Fruit fly (Drosophila melanogaster) whole organism, prepupa: ENCODE results near the gene Thor.

Experiments
- CG10631 ChIP-seq: fragments of 200-800 bp; sonication (Bioruptor generic); optimal IDR thresholded peaks from 2 replicates; lab custom pipeline; 2016; ENCODE audit warnings: missing biosample characterization, missing genetic modification characterization
- CG10669 ChIP-seq: fragments of 200-800 bp; sonication (Bioruptor generic); optimal IDR thresholded peaks from 3 replicates; lab custom pipeline; 2018; ENCODE audit warnings: missing biosample characterization, mild to moderate bottlenecking, missing genetic modification characterization, moderate library complexity
- CG11294 ChIP-seq: fragments of 200-800 bp; sonication (Bioruptor generic); IDR thresholded peaks from 2 replicates; pipeline ENCODE4 v1.3.6; 2022; ENCODE audit warnings: missing biosample characterization, missing genetic modification characterization
- CG11762 ChIP-seq: fragments of 200-800 bp; sonication (Bioruptor generic); optimal IDR thresholded peaks from 3 replicates; lab custom pipeline; 2016; ENCODE audit warnings: missing biosample characterization, missing genetic modification characterization; ENCODE audit not compliant: insufficient read depth
- CG11902 ChIP-seq: fragments of 200-800 bp; sonication (Bioruptor generic); optimal IDR thresholded peaks from 3 replicates; lab custom pipeline; 2016; ENCODE audit warnings: missing biosample characterization, missing genetic modification characterization
- CG15336 ChIP-seq: fragments of 200-800 bp; sonication (Bioruptor generic); IDR thresholded peaks from 2 replicates; pipeline ENCODE4 v1.3.6; 2022; ENCODE audit warnings: missing biosample characterization, missing genetic modification characterization
- CG1621 ChIP-seq: fragments of 200-800 bp; sonication (Bioruptor generic); optimal IDR thresholded peaks from 3 replicates; lab custom pipeline; 2018; ENCODE audit warnings: missing biosample characterization, mild to moderate bottlenecking, missing genetic modification characterization
- CG3032 ChIP-seq: fragments of 200-800 bp; optimal IDR thresholded peaks from 2 replicates; lab custom pipeline; 2019; ENCODE audit warnings: missing biosample characterization, mild to moderate bottlenecking, missing genetic modification characterization, moderate library complexity
- CG34406 ChIP-seq: fragments of 200-800 bp; sonication (Bioruptor generic); optimal IDR thresholded peaks from 3 replicates; lab custom pipeline; 2016; ENCODE audit warnings: missing biosample characterization, missing genetic modification characterization
- CG3919 ChIP-seq: fragments of 200-800 bp; sonication (Bioruptor generic); optimal IDR thresholded peaks from 3 replicates; lab custom pipeline; 2016; ENCODE audit warnings: missing biosample characterization, missing genetic modification characterization
- CG6163 ChIP-seq: fragments of 200-800 bp; sonication (Bioruptor generic); IDR thresholded peaks from 3 replicates; pipeline ENCODE4 v1.3.6; 2022; ENCODE audit warnings: missing biosample characterization, missing genetic modification characterization
- CG6792 ChIP-seq: fragments of 200-800 bp; sonication (Bioruptor generic); optimal IDR thresholded peaks from 3 replicates; lab custom pipeline; 2016; ENCODE audit warnings: missing biosample characterization, missing genetic modification characterization
- CG6854 ChIP-seq: fragments of 200-800 bp; sonication (Bioruptor generic); optimal IDR thresholded peaks from 2 replicates; lab custom pipeline; 2017; ENCODE audit warnings: missing biosample characterization, mild to moderate bottlenecking, missing genetic modification characterization
- CG8119 ChIP-seq: fragments of 200-800 bp; sonication (Bioruptor generic); IDR thresholded peaks from 3 replicates; pipeline ENCODE4 v1.3.6; 2022; ENCODE audit warnings: missing biosample characterization, missing genetic modification characterization
- CG8319 ChIP-seq: fragments of 200-800 bp; sonication (Bioruptor generic); optimal IDR thresholded peaks from 3 replicates; lab custom pipeline; 2016; ENCODE audit warnings: missing biosample characterization, missing genetic modification characterization
- CG8632 ChIP-seq: fragments of 200-800 bp; sonication (Bioruptor generic); optimal IDR thresholded peaks from 3 replicates; lab custom pipeline; 2016; ENCODE audit warnings: missing biosample characterization, missing genetic modification characterization
- Eip78C ChIP-seq: fragments of 200-800 bp; sonication (Bioruptor generic); peaks from one replicate; lab custom pipeline; 2016; ENCODE audit warnings: missing biosample characterization, missing genetic modification characterization
- Eip93F ChIP-seq: fragments of 200-800 bp; sonication (Bioruptor generic); optimal IDR thresholded peaks from 2 replicates; lab custom pipeline; 2016; ENCODE audit warnings: missing biosample characterization, mild to moderate bottlenecking, missing genetic modification characterization
- Ets21C ChIP-seq: fragments of 200-800 bp; sonication (Bioruptor generic); optimal IDR thresholded peaks from 3 replicates; lab custom pipeline; 2016; ENCODE audit warnings: missing biosample characterization, missing genetic modification characterization
- Ets96B ChIP-seq: fragments of 200-800 bp; optimal IDR thresholded peaks from 2 replicates; lab custom pipeline; 2019; ENCODE audit warnings: missing biosample characterization, mild to moderate bottlenecking, missing genetic modification characterization, moderate library complexity
- Gug ChIP-seq: fragments of 200-800 bp; sonication (Bioruptor generic); IDR thresholded peaks from 2 replicates; pipeline ENCODE4 v1.3.6; 2022; ENCODE audit warnings: missing biosample characterization, missing genetic modification characterization
- Hr39 ChIP-seq: fragments of 200-800 bp; sonication (Bioruptor generic); optimal IDR thresholded peaks from 2 replicates; lab custom pipeline; 2016; ENCODE audit warnings: missing biosample characterization, missing genetic modification characterization
- Lpt ChIP-seq: fragments of 200-800 bp; sonication (Bioruptor generic); optimal IDR thresholded peaks from 3 replicates; lab custom pipeline; 2016; ENCODE audit warnings: missing biosample characterization, missing genetic modification characterization
- Sox102F ChIP-seq: fragments of 200-800 bp; sonication (Bioruptor generic); optimal IDR thresholded peaks from 2 replicates; lab custom pipeline; 2016; ENCODE audit warnings: missing biosample characterization, mild to moderate bottlenecking, missing genetic modification characterization
- Sox15 ChIP-seq: fragments of 200-800 bp; sonication (Bioruptor generic); optimal IDR thresholded peaks from 3 replicates; lab custom pipeline; 2016; ENCODE audit warnings: missing biosample characterization, missing genetic modification characterization
- achi ChIP-seq: fragments of 200-800 bp; sonication (Bioruptor generic); optimal IDR thresholded peaks from 3 replicates; lab custom pipeline; 2016; ENCODE audit warnings: missing biosample characterization, missing genetic modification characterization
- acj6 ChIP-seq: fragments of 200-800 bp; sonication (Bioruptor generic); optimal IDR thresholded peaks from 3 replicates; lab custom pipeline; 2016; ENCODE audit warnings: missing biosample characterization, missing genetic modification characterization
- dsx ChIP-seq: fragments of 200-800 bp; optimal IDR thresholded peaks from 3 replicates; lab custom pipeline; 2019; ENCODE audit warnings: missing biosample characterization, mild to moderate bottlenecking, missing genetic modification characterization, moderate library complexity; ENCODE audit not compliant: poor library complexity, severe bottlenecking
- esn ChIP-seq: fragments of 200-800 bp; sonication (Bioruptor generic); optimal IDR thresholded peaks from 2 replicates; lab custom pipeline; 2016; ENCODE audit warnings: missing biosample characterization, mild to moderate bottlenecking, missing genetic modification characterization, moderate library complexity
- fd59A ChIP-seq: fragments of 200-800 bp; sonication (Bioruptor generic); optimal IDR thresholded peaks from 2 replicates; lab custom pipeline; 2017; ENCODE audit warnings: missing biosample characterization, mild to moderate bottlenecking, missing genetic modification characterization, missing genetic modification reagents
- fd85E ChIP-seq: fragments of 200-800 bp; sonication (Bioruptor generic); optimal IDR thresholded peaks from 3 replicates; lab custom pipeline; 2016; ENCODE audit warnings: missing biosample characterization, missing genetic modification characterization
- fkh ChIP-seq: fragments of 200-800 bp; sonication (Bioruptor generic); optimal IDR thresholded peaks from 3 replicates; lab custom pipeline; 2017; ENCODE audit warnings: missing biosample characterization, mild to moderate bottlenecking, missing genetic modification characterization, moderate library complexity
- lz ChIP-seq: fragments of 200-800 bp; sonication (Bioruptor generic); optimal IDR thresholded peaks from 3 replicates; lab custom pipeline; 2016; ENCODE audit warnings: missing biosample characterization, missing genetic modification characterization
- net ChIP-seq: fragments of 200-800 bp; sonication (Bioruptor generic); optimal IDR thresholded peaks from 3 replicates; lab custom pipeline; 2016; ENCODE audit warnings: missing biosample characterization, missing genetic modification characterization
- spab ChIP-seq: fragments of 200-800 bp; sonication (Bioruptor generic); optimal IDR thresholded peaks from 2 replicates; lab custom pipeline; 2017; ENCODE audit warnings: missing biosample characterization, mild to moderate bottlenecking, missing genetic modification characterization, missing genetic modification reagents
- ss ChIP-seq, 2 experiments: fragments of 200-800 bp; sonication (Bioruptor generic); optimal IDR thresholded peaks; 2 replicates in 1 of 2; 3 replicates in 1 of 2; lab custom pipeline; 2017 to 2018; ENCODE audit warnings: mild to moderate bottlenecking in 2 of 2, missing biosample characterization in 2 of 2, missing genetic modification characterization in 2 of 2, moderate library complexity in 1 of 2
- svp ChIP-seq: fragments of 200-800 bp; sonication (Bioruptor generic); peaks from one replicate; lab custom pipeline; 2016; ENCODE audit warnings: missing biosample characterization, missing genetic modification characterization
- topi ChIP-seq: fragments of 200-800 bp; sonication (Bioruptor generic); optimal IDR thresholded peaks from 3 replicates; lab custom pipeline; 2016; ENCODE audit warnings: missing biosample characterization, missing genetic modification characterization
- vri ChIP-seq: fragments of 200-800 bp; sonication (Bioruptor generic); optimal IDR thresholded peaks from 3 replicates; lab custom pipeline; 2016; ENCODE audit warnings: missing biosample characterization, mild to moderate bottlenecking, missing genetic modification characterization

Gene Thor

DNA sequence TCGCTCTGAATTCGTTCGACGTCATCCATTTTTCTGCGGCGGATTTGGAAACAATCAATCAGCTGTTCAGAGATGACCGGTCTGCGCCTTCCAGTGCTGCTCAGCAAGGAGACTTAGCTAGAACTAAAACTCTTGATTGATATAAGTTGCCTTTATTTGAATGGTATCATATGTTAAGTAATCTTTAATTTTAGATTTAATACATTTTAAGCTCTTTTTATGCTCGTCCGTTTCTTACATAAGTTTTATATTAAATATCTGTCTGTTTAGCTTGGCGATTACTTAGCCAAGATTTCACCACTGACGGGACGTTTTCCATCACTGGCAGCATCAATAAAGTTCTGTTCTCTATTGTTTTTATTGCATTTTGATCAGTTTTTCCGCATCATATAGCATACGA, 21.2 kb upstream of the Thor start, which contains the start of the genes Cog3 and Sec5 (continued):
- TF ChIP-seq esn: peak; percentile 77
- TF ChIP-seq Gug (GFP tag; lab: Robert Waterston, UW): peak; percentile 31; the same call in 1 of the 2 replicates
- peak; percentile 49 for TF ChIP-seq Ets96B (tag; lab: Kevin White, UChicago)
- no peak for TF ChIP-seq topi (GFP tag; lab: Kevin White, UChicago)
- no peak for TF ChIP-seq CG6163 (GFP tag; lab: Robert Waterston, UW)
- no peak for TF ChIP-seq CG10631 (GFP tag; lab: Kevin White, UChicago)
- TF ChIP-seq CG3032: peak; percentile 71
- no peak for TF ChIP-seq ss (GFP tag; optimal IDR thresholded peaks at IDR 0.05; lab: Kevin White, UChicago)
- TF ChIP-seq CG34406 (GFP tag; lab: Kevin White, UChicago): no peak
- no peak for TF ChIP-seq CG11762 (GFP tag; lab: Kevin White, UChicago)
- TF ChIP-seq svp (GFP tag; lab: Kevin White, UChicago): no peak
- TF ChIP-seq acj6 (GFP tag; lab: Kevin White, UChicago): no peak
- TF ChIP-seq Ets21C (GFP tag; lab: Kevin White, UChicago): no peak
- TF ChIP-seq CG11902 (GFP tag; lab: Kevin White, UChicago): peak; percentile 36
- no peak for TF ChIP-seq vri
- no peak for TF ChIP-seq Sox15
- TF ChIP-seq CG6792: no peak
- no peak for TF ChIP-seq spab (GFP tag; lab: Kevin White, UChicago)
- TF ChIP-seq CG3919 (GFP tag; lab: Kevin White, UChicago): no peak
- no peak for TF ChIP-seq CG15336 (GFP tag; lab: Robert Waterston, UW)
- no peak for TF ChIP-seq dsx (GFP tag; lab: Kevin White, UChicago)
- TF ChIP-seq Sox102F: no peak
- no peak for TF ChIP-seq achi (GFP tag; lab: Kevin White, UChicago)
- TF ChIP-seq fd85E (GFP tag; lab: Kevin White, UChicago): no peak
- no peak for TF ChIP-seq CG1621 (tag; lab: Kevin White, UChicago)
- no peak for TF ChIP-seq Lpt (GFP tag; lab: Kevin White, UChicago)
- TF ChIP-seq CG8119: peak; percentile 58; the same call in 1 of the 3 replicates
- TF ChIP-seq Hr39 (GFP tag; lab: Kevin White, UChicago): no peak
- TF ChIP-seq net (GFP tag; lab: Kevin White, UChicago): no peak
- no peak for TF ChIP-seq CG8632 (GFP tag; lab: Kevin White, UChicago)
- no peak for TF ChIP-seq CG10669
- TF ChIP-seq CG6854: peak; percentile 52

DNA sequence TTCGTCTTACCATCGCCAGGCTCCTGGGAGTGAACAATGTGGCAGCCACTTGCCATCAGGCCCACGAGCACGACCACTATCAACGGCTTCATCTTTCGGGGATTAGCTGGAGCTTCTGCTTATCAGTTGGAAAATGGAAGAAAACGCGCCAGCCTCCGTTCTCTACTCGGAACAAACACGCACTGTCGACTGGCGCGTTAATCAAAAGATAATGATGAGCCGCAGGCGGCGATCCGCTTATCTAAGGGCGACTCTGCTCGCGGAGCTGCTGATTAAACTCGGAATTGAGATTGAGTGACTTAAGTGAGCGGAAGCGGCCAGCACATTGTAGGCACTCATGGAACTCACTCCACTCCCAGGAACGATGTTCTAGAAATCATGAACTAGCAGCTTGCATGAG, 16.5 kb upstream of the Thor start, which contains the start of gene CG3246:
Gene CG3246, minus strand, starts transcription at position 193 of the 400 bp plus-strand sequence.
- TF ChIP-seq svp (GFP tag; lab: Kevin White, UChicago) (peak; percentile 94), CG10631 (GFP tag; lab: Kevin White, UChicago) (no peak)

DNA sequence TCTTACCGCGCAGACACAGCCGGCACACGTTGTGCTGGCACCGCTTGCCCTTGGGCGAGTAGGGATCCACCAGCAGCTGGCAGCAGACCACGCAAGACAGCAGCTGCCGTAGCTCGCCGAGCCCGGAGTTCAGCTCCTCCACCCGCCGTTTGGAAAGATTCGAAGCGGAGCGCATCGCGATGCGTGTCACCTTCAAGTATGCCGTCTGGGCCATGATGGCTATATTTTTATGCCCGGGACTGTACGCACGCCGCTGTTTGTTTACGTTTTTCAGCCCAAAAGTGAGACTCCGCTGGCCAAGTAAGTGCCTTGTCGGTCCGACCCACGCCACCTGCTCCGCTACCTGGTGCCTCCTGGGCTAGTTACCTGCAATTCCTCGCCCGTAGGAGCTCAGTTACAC, 12.8 kb upstream of the Thor start:
- no peak for TF ChIP-seq lz (GFP tag; lab: Kevin White, UChicago)
- TF ChIP-seq Eip93F (GFP tag; lab: Kevin White, UChicago): no peak
- no peak for TF ChIP-seq CG1621 (tag; lab: Kevin White, UChicago)
- TF ChIP-seq CG11294 (GFP tag; lab: Robert Waterston, UW): no peak
- TF ChIP-seq Gug (GFP tag; lab: Robert Waterston, UW): no peak
- no peak for TF ChIP-seq CG3919 (GFP tag; lab: Kevin White, UChicago)
- no peak for TF ChIP-seq fd59A
- no peak for TF ChIP-seq CG8319 (GFP tag; lab: Kevin White, UChicago)
- no peak for TF ChIP-seq topi (GFP tag; lab: Kevin White, UChicago)
- TF ChIP-seq Hr39 (GFP tag; lab: Kevin White, UChicago): no peak
- no peak for TF ChIP-seq CG11762 (GFP tag; lab: Kevin White, UChicago)
- TF ChIP-seq CG6792: no peak
- no peak for TF ChIP-seq CG10669
- no peak for TF ChIP-seq CG6163 (GFP tag; lab: Robert Waterston, UW)
- TF ChIP-seq Ets96B (tag; lab: Kevin White, UChicago): no peak
- no peak for TF ChIP-seq fkh (GFP tag; lab: Kevin White, UChicago)
- TF ChIP-seq net (GFP tag; lab: Kevin White, UChicago): no peak
- no peak for TF ChIP-seq Eip78C
- TF ChIP-seq acj6 (GFP tag; lab: Kevin White, UChicago): no peak
- no peak for TF ChIP-seq CG10631 (GFP tag; lab: Kevin White, UChicago)
